Worm (Caenorhabditis elegans) whole organism, midembryonic: ENCODE data around the gene pygo-1.

ENCODE experiments used
- cog-1 ChIP-seq: sonication (generic microtip); optimal IDR thresholded peaks from 2 replicates; lab custom pipeline; 2016; ENCODE audit warnings: missing genetic modification characterization, missing compliant biosample characterization
- flt-1 ChIP-seq: fragments of 200-800 bp; sonication (Bioruptor generic); IDR thresholded peaks from 2 replicates; pipeline ENCODE4 v1.3.6; 2022; ENCODE audit warnings: missing genetic modification characterization, missing compliant biosample characterization
- med-1 ChIP-seq: sonication (generic microtip); optimal IDR thresholded peaks from 2 replicates; lab custom pipeline; 2017; ENCODE audit warnings: missing genetic modification characterization, mild to moderate bottlenecking, missing compliant biosample characterization, antibody characterized with exemption, missing genetic modification reagents; ENCODE audit not compliant: insufficient read depth
- ref-1 ChIP-seq: fragments of 200-800 bp; sonication (Bioruptor generic); conservative IDR thresholded peaks from 2 replicates; pipeline ENCODE4 v1.3.6; 2022; ENCODE audit warnings: missing genetic modification reagents, missing genetic modification characterization, missing compliant biosample characterization
- ztf-23 ChIP-seq: fragments of 200-800 bp; sonication (Bioruptor generic); IDR thresholded peaks from 2 replicates; pipeline ENCODE4 v1.3.6; 2022; ENCODE audit warnings: missing genetic modification reagents, missing genetic modification characterization, missing compliant biosample characterization

- TF ChIP-seq flt-1 (GFP tag; lab: Robert Waterston, UW) (no peak), ztf-23 (no peak; the same call in 1 of the 2 replicates), med-1 (GFP tag; lab: Kevin White, UChicago) (no peak), cog-1 (tag; lab: Kevin White, UChicago) (no peak), ref-1 (GFP tag; lab: Robert Waterston, UW) (no peak)
Measured at ce11 chrIV:5077918-5078317, 5.2 kb upstream of the pygo-1 start.
